Fruit fly (Drosophila melanogaster) whole organism, adult: ENCODE measurements around the gene PIG-T.

Source experiments
- CG14711 ChIP-seq: fragments of 200-800 bp; sonication (Bioruptor generic); optimal IDR thresholded peaks from 2 replicates; lab custom pipeline; 2018; ENCODE audit warnings: missing biosample characterization, mild to moderate bottlenecking, missing genetic modification characterization, moderate library complexity
- CG7101 ChIP-seq: fragments of 200-800 bp; sonication (Bioruptor generic); optimal IDR thresholded peaks from 2 replicates; lab custom pipeline; 2018; ENCODE audit warnings: missing biosample characterization, mild to moderate bottlenecking, missing genetic modification characterization, moderate library complexity
- Mnt ChIP-seq: fragments of 200-800 bp; sonication (Bioruptor generic); optimal IDR thresholded peaks from 2 replicates; lab custom pipeline; 2016; ENCODE audit warnings: missing biosample characterization, mild to moderate bottlenecking, missing genetic modification characterization
- cnc ChIP-seq, 2 experiments: fragments of >200 bp; optimal IDR thresholded peaks; 2 replicates each; lab custom pipeline; 2017
- ovo ChIP-seq: fragments of 200-800 bp; sonication (Bioruptor generic); optimal IDR thresholded peaks from 2 replicates; lab custom pipeline; 2016; ENCODE audit warnings: missing biosample characterization, missing genetic modification characterization

The PIG-T gene

DNA sequence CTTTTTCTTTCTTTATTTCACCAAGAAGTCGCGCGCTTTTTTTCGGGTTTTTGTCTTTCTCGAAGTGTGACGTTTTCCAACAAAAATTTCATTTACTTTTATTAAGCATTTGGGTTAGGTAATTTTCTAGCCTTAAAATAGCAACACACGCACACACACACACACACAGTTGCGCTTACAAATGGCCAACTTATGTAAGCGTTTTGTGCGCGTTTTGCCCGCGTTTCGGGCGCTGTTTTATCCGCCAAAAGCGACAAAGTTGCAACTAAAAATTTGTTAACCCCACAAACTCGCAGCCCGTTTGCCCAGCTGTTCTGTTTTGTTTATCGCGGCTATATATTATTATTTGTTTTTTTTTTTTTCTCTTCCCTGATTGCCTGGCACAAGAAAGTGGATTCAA lies 40.7 kb downstream of the PIG-T start:
- no peak for TF ChIP-seq Mnt (GFP tag; lab: Kevin White, UChicago)
- TF ChIP-seq CG14711 (tag; lab: Kevin White, UChicago) = no peak
- no peak for TF ChIP-seq ovo
- no peak for TF ChIP-seq CG7101 (tag; lab: Kevin White, UChicago)
- TF ChIP-seq cnc (optimal IDR thresholded peaks at IDR 0.05; lab: Kevin White, UChicago) = no peak
